Fruit fly (Drosophila melanogaster): ENCODE data around the gene Taf10b.

The Taf10b gene

dm6 chr2L:2752460-2753411 is 14.9 kb downstream of the Taf10b start, which contains the start of gene Pgk (continued):
- peak; percentile 65 for TF ChIP-seq odd (GFP tag; optimal IDR thresholded peaks at IDR 0.05)
- TF ChIP-seq Med (GFP tag): peak; percentile 88
- no peak for TF ChIP-seq CG5953 (GFP tag; IDR thresholded peaks at IDR 0.05)
- TF ChIP-seq CG15514 (GFP tag; optimal IDR thresholded peaks at IDR 0.05): peak; percentile 20
- no peak for TF ChIP-seq ham (GFP tag; IDR thresholded peaks at IDR 0.05)
- no peak for TF ChIP-seq gfzf (GFP tag; optimal IDR thresholded peaks at IDR 0.05)
- no peak for TF ChIP-seq Optix (GFP tag; IDR thresholded peaks at IDR 0.05)
- no peak for TF ChIP-seq Nf-YA (GFP tag; IDR thresholded peaks at IDR 0.05)
- TF ChIP-seq MBD-R2 (GFP tag; IDR thresholded peaks at IDR 0.05): no peak
- no peak for TF ChIP-seq CG16815 (GFP tag; optimal IDR thresholded peaks at IDR 0.05)
- no peak for TF ChIP-seq CG7963 (GFP tag; IDR thresholded peaks at IDR 0.05; ENCODE audit: partially characterized antibody)
- peak; percentile 12 for TF ChIP-seq CG10431 (GFP tag; optimal IDR thresholded peaks at IDR 0.05)
- peak; percentile 16 for TF ChIP-seq CG9817 (tag; optimal IDR thresholded peaks at IDR 0.05)
- TF ChIP-seq E2f2 (GFP tag; IDR thresholded peaks at IDR 0.05): no peak
- no peak for TF ChIP-seq CG5245 (GFP tag; optimal IDR thresholded peaks at IDR 0.05)
- no peak for TF ChIP-seq CG16779 (GFP tag; IDR thresholded peaks at IDR 0.05)
- no peak for TF ChIP-seq CG7372 (GFP tag; IDR thresholded peaks at IDR 0.05)
- peak; percentile 47 for TF ChIP-seq CG2678 (tag; optimal IDR thresholded peaks at IDR 0.05)
- TF ChIP-seq CG1602 (GFP tag; optimal IDR thresholded peaks at IDR 0.05): no peak
- no peak for TF ChIP-seq CG6654 (GFP tag; optimal IDR thresholded peaks at IDR 0.05)
- no peak for TF ChIP-seq CG1792 (GFP tag; optimal IDR thresholded peaks at IDR 0.05)
- no peak for TF ChIP-seq CG14441 (GFP tag; IDR thresholded peaks at IDR 0.05)
- TF ChIP-seq CG8765 (GFP tag; IDR thresholded peaks at IDR 0.05): no peak
- peak; percentile 44 for TF ChIP-seq CG10267 (tag; optimal IDR thresholded peaks at IDR 0.05)
- TF ChIP-seq CG31441 (GFP tag; IDR thresholded peaks at IDR 0.05): no peak
- peak; percentile 66 for TF ChIP-seq salm (tag; optimal IDR thresholded peaks at IDR 0.05)
- TF ChIP-seq ATbp (GFP tag; optimal IDR thresholded peaks at IDR 0.05): no peak
- TF ChIP-seq CG12942 (GFP tag; optimal IDR thresholded peaks at IDR 0.05): no peak
- peak; percentile 36 for TF ChIP-seq CG2875 (GFP tag; optimal IDR thresholded peaks at IDR 0.05)
- TF ChIP-seq eve (GFP tag; optimal IDR thresholded peaks at IDR 0.05): no peak
- peak; percentile 39 for TF ChIP-seq sug (tag; optimal IDR thresholded peaks at IDR 0.05)
- peak; percentile 44 for TF ChIP-seq CG3407 (GFP tag; optimal IDR thresholded peaks at IDR 0.05)
- TF ChIP-seq dimm (GFP tag; IDR thresholded peaks at IDR 0.05): no peak
- peak; percentile 26 for TF ChIP-seq Asciz (GFP tag; optimal IDR thresholded peaks at IDR 0.05)
- TF ChIP-seq lbe (GFP tag; optimal IDR thresholded peaks at IDR 0.05): peak; percentile 84
- TF ChIP-seq chif (GFP tag; optimal IDR thresholded peaks at IDR 0.05): peak in 1 of 2 experiments; percentile 8
- no peak for TF ChIP-seq tx (GFP tag; optimal IDR thresholded peaks at IDR 0.05)
- peak; percentile 45 for TF ChIP-seq Fer3 (tag; optimal IDR thresholded peaks at IDR 0.05)
- TF ChIP-seq CG8359 (GFP tag; optimal IDR thresholded peaks at IDR 0.05; ENCODE audit: borderline replicate concordance): no peak
- TF ChIP-seq ara (GFP tag; IDR thresholded peaks at IDR 0.05): no peak
- no peak for TF ChIP-seq CG7786 (GFP tag; optimal IDR thresholded peaks at IDR 0.05)
- no peak for TF ChIP-seq mam (GFP tag; optimal IDR thresholded peaks at IDR 0.05)
- TF ChIP-seq Dll (GFP tag; IDR thresholded peaks at IDR 0.05; ENCODE audit: partially characterized antibody): no peak
- TF ChIP-seq HLH3B (GFP tag; IDR thresholded peaks at IDR 0.05): no peak
- peak; percentile 44 for TF ChIP-seq Dad (GFP tag; optimal IDR thresholded peaks at IDR 0.05)
- no peak for TF ChIP-seq CG4360 (GFP tag; IDR thresholded peaks at IDR 0.05)
- peak; percentile 88 for TF ChIP-seq CG11504 (tag; optimal IDR thresholded peaks at IDR 0.05)
- TF ChIP-seq CG7357 (GFP tag; IDR thresholded peaks at IDR 0.05): no peak
- TF ChIP-seq abd-A (tag; optimal IDR thresholded peaks at IDR 0.05): peak; percentile 82

Data from whole organism, embryonic.